Worm (Caenorhabditis elegans): Measurements from ENCODE around the gene maa-1.

Gene maa-1

DNA sequence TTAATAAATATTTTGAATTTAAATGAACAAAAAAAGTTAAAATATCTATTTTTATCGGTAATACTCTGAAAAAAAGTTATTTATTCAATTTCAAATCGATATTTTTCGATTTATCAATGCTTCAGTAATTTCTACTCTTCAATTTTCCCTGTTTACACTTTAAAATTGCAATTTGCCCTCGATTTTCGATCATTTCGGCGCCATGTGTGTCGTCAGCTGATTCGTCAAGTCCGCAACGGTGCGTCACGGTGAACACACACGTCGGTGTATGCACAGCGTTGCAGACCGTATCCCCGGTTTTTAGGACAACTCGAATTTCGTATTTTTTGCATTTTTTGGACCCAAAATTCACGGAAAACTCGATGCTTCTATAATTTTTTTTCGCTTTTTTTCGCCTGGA, 934 bp upstream of the maa-1 start, which contains the start of gene C18D11.3 (continued):
- TF ChIP-seq skn-1 (tag; optimal IDR thresholded peaks at IDR 0.05) = no peak
- TF ChIP-seq daf-19 (GFP tag; conservative IDR thresholded peaks at IDR 0.05) = no peak
- peak; percentile 48; the same call in 1 of the 2 replicates for TF ChIP-seq arid-1 (GFP tag; conservative IDR thresholded peaks at IDR 0.05)
- peak in 1 of 2 experiments; percentile 76 for TF ChIP-seq hif-1 (tag; optimal IDR thresholded peaks at IDR 0.05)
- no peak for TF ChIP-seq zfp-2 (tag; optimal IDR thresholded peaks at IDR 0.05)
- peak; percentile 67 for TF ChIP-seq nhr-28 (tag; optimal IDR thresholded peaks at IDR 0.05)
- TF ChIP-seq Y105C5A.15 (GFP tag; IDR thresholded peaks at IDR 0.05) = no peak
- TF ChIP-seq F37D6.2 (tag; optimal IDR thresholded peaks at IDR 0.05) = peak; percentile 25
- 0 out of 2 replicates have a peak, but pooled peaks have one; percentile 5 for TF ChIP-seq egl-43 (GFP tag; IDR thresholded peaks at IDR 0.05)
- TF ChIP-seq rbr-2 (tag; optimal IDR thresholded peaks at IDR 0.05) = peak; percentile 74
- TF ChIP-seq daf-12 (tag; optimal IDR thresholded peaks at IDR 0.05) = no peak
- TF ChIP-seq lir-3 (tag; optimal IDR thresholded peaks at IDR 0.05) = no peak
- TF ChIP-seq lsy-2 (tag; optimal IDR thresholded peaks at IDR 0.05) = peak; percentile 87 to 98
- TF ChIP-seq lin-38 (GFP tag; IDR thresholded peaks at IDR 0.05) = peak; percentile 83
- TF ChIP-seq F49E8.2 (tag; optimal IDR thresholded peaks at IDR 0.05; ENCODE audit: borderline replicate concordance) = no peak
- TF ChIP-seq hmg-1.1 (GFP tag; IDR thresholded peaks at IDR 0.05) = peak; percentile 73
- TF ChIP-seq F10B5.3 (tag; optimal IDR thresholded peaks at IDR 0.05) = no peak
- no peak for TF ChIP-seq ceh-82 (tag; optimal IDR thresholded peaks at IDR 0.05)
- TF ChIP-seq nhr-6 (tag; optimal IDR thresholded peaks at IDR 0.05) = peak; percentile 35
- no peak for TF ChIP-seq F26F4.8 (GFP tag; conservative IDR thresholded peaks at IDR 0.05)
- peak; percentile 99 for TF ChIP-seq hlh-11 (tag; optimal IDR thresholded peaks at IDR 0.05)

DNA sequence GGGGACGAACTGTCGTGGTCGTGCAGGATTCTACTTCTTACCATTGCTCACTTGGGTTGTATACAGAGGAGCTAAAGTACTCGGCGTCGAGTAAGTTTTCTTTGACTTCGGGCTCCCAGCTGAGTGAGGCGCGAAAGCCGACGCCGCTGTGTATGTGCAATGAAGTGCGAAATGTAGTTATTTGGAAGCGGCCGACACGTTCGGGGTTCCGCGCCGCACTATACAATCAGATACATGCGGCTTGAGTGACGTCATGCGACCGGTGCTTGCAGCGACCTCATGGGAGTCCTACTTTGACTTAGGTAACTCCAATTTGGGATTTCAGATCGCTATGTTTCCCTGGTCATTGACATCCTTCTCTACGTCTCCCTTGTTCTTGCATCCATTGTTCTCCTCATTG, 4.5 kb downstream of the maa-1 start:
- peak; percentile 26 for TF ChIP-seq snpc-4 (tag; optimal IDR thresholded peaks at IDR 0.05)
- TF ChIP-seq lir-3 (tag; optimal IDR thresholded peaks at IDR 0.05) = no peak
- no peak for TF ChIP-seq daf-16 (GFP tag; optimal IDR thresholded peaks at IDR 0.05)
- TF ChIP-seq daf-16 (tag; optimal IDR thresholded peaks at IDR 0.05) = peak; percentile 3
- TF ChIP-seq php-3 (GFP tag; IDR thresholded peaks at IDR 0.05) = no peak
- 0 out of 2 replicates have a peak, but pooled peaks have one; percentile 4 for TF ChIP-seq set-16 (GFP tag; IDR thresholded peaks at IDR 0.05)
- no peak for TF ChIP-seq spr-3 (GFP tag; optimal IDR thresholded peaks at IDR 0.05)

DNA sequence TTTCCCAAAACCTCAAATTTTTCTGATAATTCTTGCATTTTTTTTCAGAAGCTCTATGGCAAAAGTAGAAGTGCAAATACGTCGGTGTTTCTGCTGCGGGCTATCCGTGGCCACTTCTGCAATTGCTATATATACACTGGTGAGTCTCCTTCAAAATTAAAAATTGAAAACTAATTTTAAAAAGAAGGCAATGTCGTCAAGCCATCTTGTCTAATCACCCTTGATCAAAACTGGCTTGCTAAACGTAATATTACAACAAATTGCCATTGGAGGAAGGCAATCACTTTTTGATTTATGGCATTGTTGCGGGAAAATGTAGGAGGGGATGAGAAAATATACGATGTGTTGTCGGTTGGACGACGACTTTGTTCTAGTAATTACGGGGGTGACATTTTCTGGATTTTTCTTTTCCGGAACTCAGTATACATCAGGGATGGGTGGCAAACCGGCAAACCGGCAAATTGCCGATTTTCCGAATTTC, 5.8 kb downstream of the maa-1 start, which contains the start of gene C18D11.1:
TSS of gene C18D11.1 (plus strand) at position 51 of the 481 bp plus-strand sequence.
- TF ChIP-seq Y75B8A.6 (GFP tag; IDR thresholded peaks at IDR 0.05) = no peak
- TF ChIP-seq dmd-8 (GFP tag; IDR thresholded peaks at IDR 0.05) = no peak
- no peak for TF ChIP-seq F26F4.8 (GFP tag; conservative IDR thresholded peaks at IDR 0.05)
- no peak for TF ChIP-seq spr-3 (GFP tag; optimal IDR thresholded peaks at IDR 0.05)
- no peak for TF ChIP-seq nhr-11 (tag; optimal IDR thresholded peaks at IDR 0.05)
- TF ChIP-seq Y105C5A.15 (GFP tag; IDR thresholded peaks at IDR 0.05) = no peak
- TF ChIP-seq T20F7.1 (GFP tag; optimal IDR thresholded peaks at IDR 0.05) = no peak
- no peak for TF ChIP-seq aha-1 (tag)
- no peak for TF ChIP-seq ztf-7 (tag; optimal IDR thresholded peaks at IDR 0.05)
- TF ChIP-seq mdl-1 (tag; optimal IDR thresholded peaks at IDR 0.05) = no peak
- TF ChIP-seq zip-2 (tag; optimal IDR thresholded peaks at IDR 0.05) = no peak
- no peak for TF ChIP-seq ctbp-1 (GFP tag; IDR thresholded peaks at IDR 0.05)
- TF ChIP-seq skn-1 (tag; optimal IDR thresholded peaks at IDR 0.05) = no peak

- no peak for TF ChIP-seq mes-2 (tag; optimal IDR thresholded peaks at IDR 0.05; ENCODE audit: poor library complexity, severe bottlenecking)
- no peak for TF ChIP-seq lsy-2 (tag; optimal IDR thresholded peaks at IDR 0.05)
- TF ChIP-seq hlh-30 (tag; optimal IDR thresholded peaks at IDR 0.05; ENCODE audit: insufficient read depth) = no peak
- TF ChIP-seq nhr-28 (tag; optimal IDR thresholded peaks at IDR 0.05) = peak; percentile 17
- no peak for TF ChIP-seq vab-7 (GFP tag; IDR thresholded peaks at IDR 0.05)
- no peak for TF ChIP-seq mxl-3 (GFP tag; optimal IDR thresholded peaks at IDR 0.05)
- TF ChIP-seq lin-13 (GFP tag; optimal IDR thresholded peaks at IDR 0.05) = no peak
- TF ChIP-seq nhr-25 (tag; optimal IDR thresholded peaks at IDR 0.05; ENCODE audit: borderline replicate concordance, insufficient read depth) = peak; percentile 78
- no peak for TF ChIP-seq ZK337.2 (GFP tag; IDR thresholded peaks at IDR 0.05)
- no peak for TF ChIP-seq gei-8 (GFP tag; optimal IDR thresholded peaks at IDR 0.05)
- TF ChIP-seq tra-1 (GFP tag; IDR thresholded peaks at IDR 0.05) = no peak
- TF ChIP-seq ceh-28 (tag; optimal IDR thresholded peaks at IDR 0.05) = no peak
- no peak for TF ChIP-seq daf-16 (GFP tag; optimal IDR thresholded peaks at IDR 0.05)
- no peak for TF ChIP-seq daf-16 (tag; optimal IDR thresholded peaks at IDR 0.05)
- TF ChIP-seq T26A8.4 (GFP tag; IDR thresholded peaks at IDR 0.05) = no peak
Observed at ce11 chrIII:11814653-11815052, 7.7 kb downstream of the maa-1 start.

Data from whole organism, L4 larva.